Worm (Caenorhabditis elegans) whole organism, young adult: ENCODE data around the gene twk-44.

ENCODE experiments used
- B0336.3 ChIP-seq: fragments of 200-800 bp; sonication (Bioruptor generic); IDR thresholded peaks from 2 replicates; pipeline ENCODE4 v1.3.6; 2022; ENCODE audit warnings: missing genetic modification characterization, missing compliant biosample characterization
- F10E7.11 ChIP-seq: sonication (generic microtip); optimal IDR thresholded peaks from 2 replicates; lab custom pipeline; 2017; ENCODE audit warnings: mild to moderate bottlenecking, missing genetic modification characterization, moderate library complexity, missing compliant biosample characterization
- F33H1.4 ChIP-seq: fragments of 200-800 bp; sonication (Bioruptor generic); IDR thresholded peaks from 2 replicates; pipeline ENCODE4 v1.3.6; 2022; ENCODE audit warnings: missing genetic modification reagents, missing genetic modification characterization, missing compliant biosample characterization
- F39B2.1 ChIP-seq: fragments of 200-800 bp; sonication (Bioruptor generic); IDR thresholded peaks from 2 replicates; pipeline ENCODE4 v1.3.6; 2022; ENCODE audit warnings: missing genetic modification reagents, missing genetic modification characterization, missing compliant biosample characterization
- F55B11.4 ChIP-seq: sonication (generic microtip); optimal IDR thresholded peaks from 2 replicates; lab custom pipeline; 2016; ENCODE audit warnings: missing compliant biosample characterization, missing genetic modification characterization, borderline replicate concordance; ENCODE audit not compliant: insufficient read depth
- F57C9.4 ChIP-seq: sonication (generic microtip); optimal IDR thresholded peaks from 2 replicates; lab custom pipeline; 2017; ENCODE audit warnings: mild to moderate bottlenecking, missing genetic modification characterization, missing compliant biosample characterization
- K11D2.4 ChIP-seq: fragments of 200-800 bp; sonication (Bioruptor generic); IDR thresholded peaks from 2 replicates; pipeline ENCODE4 v1.3.6; 2022; ENCODE audit warnings: missing genetic modification reagents, missing genetic modification characterization, missing compliant biosample characterization
- K12H6.12 ChIP-seq: fragments of 200-800 bp; sonication (Bioruptor generic); optimal IDR thresholded peaks from 2 replicates; lab custom pipeline; 2018; ENCODE audit warnings: mild to moderate bottlenecking, missing genetic modification characterization, missing compliant biosample characterization
- T07F8.4 ChIP-seq: sonication (generic microtip); optimal IDR thresholded peaks from 2 replicates; lab custom pipeline; 2016; ENCODE audit warnings: mild to moderate bottlenecking, missing genetic modification characterization, moderate library complexity, missing compliant biosample characterization
- Y56A3A.18 ChIP-seq: fragments of 200-800 bp; sonication (Bioruptor generic); IDR thresholded peaks from 2 replicates; pipeline ENCODE4 v1.3.6; 2022; ENCODE audit warnings: missing genetic modification reagents, missing genetic modification characterization, missing compliant biosample characterization
- Y67H2A.10 ChIP-seq: fragments of 200-800 bp; sonication (Bioruptor generic); conservative IDR thresholded peaks from 2 replicates; pipeline ENCODE4 v1.3.6; 2022; ENCODE audit warnings: missing genetic modification reagents, missing genetic modification characterization, missing compliant biosample characterization
- Y79H2A.3 ChIP-seq: fragments of 200-800 bp; sonication (Bioruptor generic); conservative IDR thresholded peaks from 2 replicates; pipeline ENCODE4 v1.3.6; 2022; ENCODE audit warnings: missing genetic modification reagents, missing genetic modification characterization, missing compliant biosample characterization
- aptf-2 ChIP-seq: fragments of 200-800 bp; sonication (Bioruptor generic); conservative IDR thresholded peaks from 2 replicates; pipeline ENCODE4 v1.3.6; 2022; ENCODE audit warnings: missing genetic modification reagents, missing genetic modification characterization, missing compliant biosample characterization
- atf-7 ChIP-seq: sonication (generic microtip); optimal IDR thresholded peaks from 2 replicates; lab custom pipeline; 2017; ENCODE audit warnings: mild to moderate bottlenecking, missing genetic modification characterization, missing compliant biosample characterization
- attf-5 ChIP-seq: fragments of 200-800 bp; sonication (Bioruptor generic); optimal IDR thresholded peaks from 2 replicates; lab custom pipeline; 2018; ENCODE audit warnings: mild to moderate bottlenecking, missing genetic modification characterization, missing compliant biosample characterization
- attf-6 ChIP-seq: fragments of 200-800 bp; sonication (Bioruptor generic); IDR thresholded peaks from 2 replicates; pipeline ENCODE4 v1.3.6; 2022; ENCODE audit warnings: missing genetic modification reagents, missing genetic modification characterization, missing compliant biosample characterization
- cebp-2 ChIP-seq: fragments of 200-800 bp; sonication (Bioruptor generic); IDR thresholded peaks from 2 replicates; pipeline ENCODE4 v1.3.6; 2022; ENCODE audit warnings: missing genetic modification characterization, missing compliant biosample characterization
- ceh-40 ChIP-seq: fragments of 200-800 bp; sonication (Bioruptor generic); IDR thresholded peaks from 2 replicates; pipeline ENCODE4 v1.3.6; 2022; ENCODE audit warnings: missing genetic modification characterization, missing compliant biosample characterization
- chd-7 ChIP-seq: sonication (generic microtip); optimal IDR thresholded peaks from 2 replicates; lab custom pipeline; 2016; ENCODE audit warnings: mild to moderate bottlenecking, missing genetic modification characterization, moderate library complexity, missing compliant biosample characterization
- die-1 ChIP-seq: sonication (generic microtip); optimal IDR thresholded peaks from 2 replicates; lab custom pipeline; 2016; ENCODE audit warnings: missing genotype, mild to moderate bottlenecking, missing genetic modification characterization, missing compliant biosample characterization
- dox-1 ChIP-seq: fragments of 200-800 bp; sonication (Bioruptor generic); IDR thresholded peaks from 2 replicates; pipeline ENCODE4 v1.3.6; 2022; ENCODE audit warnings: missing genetic modification reagents, missing genetic modification characterization, missing compliant biosample characterization
- efl-1 ChIP-seq: fragments of 150-350 bp; optimal IDR thresholded peaks from 2 replicates; lab custom pipeline; 2014; ENCODE audit warnings: missing biosample characterization, missing genetic modification reagents, missing genetic modification characterization
- fkh-3 ChIP-seq: sonication (generic microtip); optimal IDR thresholded peaks from 2 replicates; lab custom pipeline; 2016; ENCODE audit warnings: mild to moderate bottlenecking, missing genetic modification characterization, missing compliant biosample characterization
- him-1 ChIP-seq: sonication (generic microtip); optimal IDR thresholded peaks from 2 replicates; lab custom pipeline; 2016; ENCODE audit warnings: missing genotype, missing genetic modification reagents, missing genetic modification characterization, missing compliant biosample characterization
- hlh-12 ChIP-seq: sonication (generic microtip); optimal IDR thresholded peaks from 2 replicates; lab custom pipeline; 2016; ENCODE audit warnings: missing genetic modification characterization, missing compliant biosample characterization
- hsf-1 ChIP-seq: fragments of 200-800 bp; sonication (Bioruptor generic); IDR thresholded peaks from 2 replicates; pipeline ENCODE4 v1.3.6; 2022; ENCODE audit warnings: missing genetic modification reagents, missing genetic modification characterization, missing compliant biosample characterization
- lin-26 ChIP-seq: fragments of 200-800 bp; sonication (Bioruptor generic); IDR thresholded peaks from 2 replicates; pipeline ENCODE4 v1.3.6; 2022; ENCODE audit warnings: missing genetic modification reagents, missing genetic modification characterization, missing compliant biosample characterization
- lir-1 ChIP-seq: fragments of 200-800 bp; sonication (Bioruptor generic); conservative IDR thresholded peaks from 2 replicates; pipeline ENCODE4 v1.3.6; 2022; ENCODE audit warnings: missing genetic modification reagents, missing genetic modification characterization, missing compliant biosample characterization
- lsl-1 ChIP-seq: fragments of 200-800 bp; sonication (Bioruptor generic); optimal IDR thresholded peaks from 2 replicates; lab custom pipeline; 2018; ENCODE audit warnings: mild to moderate bottlenecking, missing genetic modification characterization, moderate library complexity, missing compliant biosample characterization
- madf-3 ChIP-seq: fragments of 200-800 bp; sonication (Bioruptor generic); IDR thresholded peaks from 2 replicates; pipeline ENCODE4 v1.3.6; 2022; ENCODE audit warnings: missing genetic modification reagents, missing genetic modification characterization, missing compliant biosample characterization
- mel-28 ChIP-seq: sonication (generic microtip); optimal IDR thresholded peaks from 2 replicates; lab custom pipeline; 2016; ENCODE audit warnings: borderline replicate concordance, mild to moderate bottlenecking, missing genetic modification characterization, missing compliant biosample characterization
- mes-4 ChIP-seq: sonication (generic microtip); optimal IDR thresholded peaks from 2 replicates; lab custom pipeline; 2016; ENCODE audit warnings: missing genotype, missing genetic modification characterization, missing compliant biosample characterization
- mxl-1 ChIP-seq: sonication (generic microtip); optimal IDR thresholded peaks from 2 replicates; lab custom pipeline; 2016; ENCODE audit warnings: missing genetic modification characterization, missing compliant biosample characterization
- nfya-1 ChIP-seq: sonication (generic microtip); optimal IDR thresholded peaks from 2 replicates; lab custom pipeline; 2017; ENCODE audit warnings: antibody characterized with exemption, missing compliant biosample characterization, missing genetic modification characterization, borderline replicate concordance; ENCODE audit not compliant: insufficient read depth
- nhr-90 ChIP-seq: sonication (generic microtip); optimal IDR thresholded peaks from 2 replicates; lab custom pipeline; 2016; ENCODE audit warnings: missing genotype, mild to moderate bottlenecking, missing genetic modification characterization, missing compliant biosample characterization
- snpc-3.4 ChIP-seq: sonication (generic microtip); optimal IDR thresholded peaks from 2 replicates; lab custom pipeline; 2017; ENCODE audit warnings: missing genetic modification characterization, mild to moderate bottlenecking, missing compliant biosample characterization, antibody characterized with exemption, moderate library complexity, missing genotype, missing genetic modification reagents
- tbp1 ChIP-seq: fragments of 200-800 bp; sonication (Bioruptor generic); optimal IDR thresholded peaks from 2 replicates; lab custom pipeline; 2018; ENCODE audit warnings: mild to moderate bottlenecking, missing genetic modification characterization, missing compliant biosample characterization
- tlf-1 ChIP-seq: fragments of 200-800 bp; sonication (Bioruptor generic); optimal IDR thresholded peaks from 2 replicates; lab custom pipeline; 2018; ENCODE audit warnings: mild to moderate bottlenecking, missing genetic modification characterization, missing compliant biosample characterization
- unc-62 ChIP-seq: fragments of 150-350 bp; optimal IDR thresholded peaks from 2 replicates; lab custom pipeline; 2014; ENCODE audit warnings: missing biosample characterization, missing genetic modification reagents, missing genetic modification characterization
- ztf-18 ChIP-seq: sonication (generic microtip); optimal IDR thresholded peaks from 2 replicates; lab custom pipeline; 2016; ENCODE audit warnings: missing genotype, mild to moderate bottlenecking, missing genetic modification characterization, missing compliant biosample characterization
- ztf-22 ChIP-seq: fragments of 200-800 bp; sonication (Bioruptor generic); optimal IDR thresholded peaks from 2 replicates; lab custom pipeline; 2018; ENCODE audit warnings: mild to moderate bottlenecking, missing genetic modification characterization, moderate library complexity, missing compliant biosample characterization
- ztf-25 ChIP-seq: fragments of 200-800 bp; sonication (Bioruptor generic); IDR thresholded peaks from 2 replicates; pipeline ENCODE4 v1.3.6; 2022; ENCODE audit warnings: missing genetic modification reagents, missing genetic modification characterization, missing compliant biosample characterization

Gene twk-44

DNA sequence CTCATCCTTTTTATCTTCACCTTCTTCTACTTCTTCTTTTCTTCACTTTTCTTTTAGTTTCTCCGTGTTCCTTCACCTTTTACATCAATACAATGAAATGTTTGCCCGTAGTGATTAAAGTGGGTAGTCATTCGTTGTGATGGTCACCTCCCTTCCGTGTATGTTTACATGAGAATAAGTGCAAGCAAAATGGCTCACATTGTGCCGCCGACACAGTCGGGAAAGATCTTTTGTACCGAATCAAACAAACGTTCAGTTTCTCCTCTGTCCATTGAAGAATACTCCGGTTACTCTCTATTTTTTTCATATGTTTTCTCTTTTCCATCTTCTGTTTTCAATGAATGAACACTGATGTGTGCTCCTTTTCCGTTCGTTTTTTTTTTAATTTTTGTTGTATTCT lies 37.3 kb upstream of the twk-44 start:
- no peak for TF ChIP-seq atf-7 (tag; lab: Kevin White, UChicago)
- TF ChIP-seq nhr-90 (tag; lab: Kevin White, UChicago) = no peak
- no peak for TF ChIP-seq fkh-3
- TF ChIP-seq lin-26 = no peak
- TF ChIP-seq B0336.3 (GFP tag; lab: Robert Waterston, UW) = no peak
- no peak for TF ChIP-seq K11D2.4 (GFP tag; lab: Robert Waterston, UW)
- TF ChIP-seq ztf-22 (GFP tag; lab: Kevin White, UChicago) = no peak
- TF ChIP-seq unc-62 = no peak
- TF ChIP-seq attf-5 = no peak
- no peak for TF ChIP-seq snpc-3.4 (tag; lab: Kevin White, UChicago)
- no peak for TF ChIP-seq Y56A3A.18 (GFP tag; lab: Robert Waterston, UW)
- no peak for TF ChIP-seq F10E7.11 (tag; lab: Kevin White, UChicago)
- TF ChIP-seq hlh-12 (tag; lab: Kevin White, UChicago) = no peak
- no peak for TF ChIP-seq him-1 (tag; lab: Kevin White, UChicago)
- no peak for TF ChIP-seq K12H6.12 (tag; lab: Kevin White, UChicago)
- no peak for TF ChIP-seq ceh-40 (GFP tag; lab: Robert Waterston, UW)
- TF ChIP-seq F39B2.1 (GFP tag; lab: Robert Waterston, UW) = no peak
- TF ChIP-seq attf-6 = no peak

DNA sequence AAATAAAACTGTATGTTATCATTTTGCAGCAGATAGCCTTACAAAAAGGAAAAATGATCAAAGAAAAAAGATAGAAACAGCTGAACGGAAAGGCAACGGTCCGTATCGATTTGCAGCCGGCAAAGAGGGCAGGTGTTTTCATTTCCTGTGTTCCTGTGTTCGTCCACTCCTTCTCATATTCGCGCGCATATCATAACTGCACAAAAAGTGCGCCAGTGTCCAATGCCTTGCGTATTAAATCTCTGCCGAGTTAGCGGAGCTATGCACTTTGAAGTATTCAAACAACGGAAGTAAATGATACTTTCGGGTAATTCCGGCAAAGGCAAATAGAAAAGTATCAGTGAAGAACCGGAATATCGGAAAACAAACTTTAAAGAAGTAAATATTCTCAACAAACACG lies 35.6 kb upstream of the twk-44 start:
- TF ChIP-seq F55B11.4 (tag; lab: Kevin White, UChicago) (no peak), ztf-22 (GFP tag; lab: Kevin White, UChicago) (no peak), T07F8.4 (tag; lab: Kevin White, UChicago) (no peak), lsl-1 (GFP tag; lab: Kevin White, UChicago) (no peak), nfya-1 (tag; lab: Kevin White, UChicago) (no peak), efl-1 (GFP tag; lab: Kevin White, UChicago) (peak; percentile 10), F33H1.4 (GFP tag; lab: Robert Waterston, UW) (no peak), mes-4 (no peak), Y67H2A.10 (GFP tag; lab: Robert Waterston, UW) (no peak), F57C9.4 (no peak), hsf-1 (GFP tag; lab: Robert Waterston, UW) (no peak), chd-7 (tag; lab: Kevin White, UChicago) (no peak), Y79H2A.3 (GFP tag; lab: Robert Waterston, UW) (no peak), aptf-2 (GFP tag; lab: Robert Waterston, UW) (no peak), ztf-18 (tag; lab: Kevin White, UChicago) (peak; percentile 82), cebp-2 (GFP tag; lab: Robert Waterston, UW) (no peak), die-1 (tag; lab: Kevin White, UChicago) (no peak), F10E7.11 (tag; lab: Kevin White, UChicago) (no peak), tbp1 (GFP tag; lab: Kevin White, UChicago) (no peak), madf-3 (GFP tag; lab: Robert Waterston, UW) (0 out of 2 replicates have a peak, but pooled peaks have one; percentile 17), dox-1 (GFP tag; lab: Robert Waterston, UW) (0 out of 2 replicates have a peak, but pooled peaks have one; percentile 46), tlf-1 (GFP tag; lab: Kevin White, UChicago) (no peak), ztf-25 (GFP tag; lab: Robert Waterston, UW) (no peak), mxl-1 (tag; lab: Kevin White, UChicago) (no peak), mel-28 (tag; lab: Kevin White, UChicago) (no peak), lir-1 (no peak)
